Fruit fly (Drosophila melanogaster) S2 (cell line): ENCODE measurements around the gene zfh2.

ENCODE experiments used
- CG8478 ChIP-seq: fragments of >200 bp; optimal IDR thresholded peaks from 2 replicates; lab custom pipeline; 2018
- CTCF ChIP-seq, 2 experiments: fragments of >200 bp; optimal IDR thresholded peaks; 2 replicates each; lab custom pipeline; 2018

zfh2 gene

DNA sequence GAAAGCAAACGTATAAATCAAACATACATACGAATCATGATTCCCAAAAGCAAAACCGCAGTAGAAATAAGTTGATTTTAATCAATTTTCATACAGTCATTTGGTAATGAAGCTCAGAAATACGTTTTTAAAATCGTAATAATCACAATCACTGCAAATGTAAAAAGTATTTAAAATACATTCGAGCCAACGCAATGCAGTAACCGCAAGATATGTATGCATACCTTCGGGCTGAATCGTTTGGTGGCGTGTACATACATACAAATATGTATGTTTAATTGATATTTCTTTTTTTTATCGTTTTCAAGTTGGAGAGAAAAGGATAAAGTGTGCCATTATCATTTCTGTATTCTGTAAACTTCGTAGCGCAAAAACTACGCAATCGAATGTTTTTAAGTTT is 11.5 kb upstream of the zfh2 start:
- TF ChIP-seq CTCF (optimal IDR thresholded peaks at IDR 0.05; lab: Kevin White, UChicago) (peak in 1 of 2 experiments; percentile 21), CG8478 (lab: Kevin White, UChicago) (no peak)

dm6 chr4:490760-491317 is 10.8 kb upstream of the zfh2 start:
- TF ChIP-seq CTCF (optimal IDR thresholded peaks at IDR 0.05; lab: Kevin White, UChicago) (peak in 1 of 2 experiments; percentile 9), CG8478 (lab: Kevin White, UChicago) (no peak)

- TF ChIP-seq CG8478 (lab: Kevin White, UChicago) = no peak
- no peak for TF ChIP-seq CTCF (optimal IDR thresholded peaks at IDR 0.05; lab: Kevin White, UChicago)
Measured at dm6 chr4:492597-492996, 9.0 kb upstream of the zfh2 start.

DNA sequence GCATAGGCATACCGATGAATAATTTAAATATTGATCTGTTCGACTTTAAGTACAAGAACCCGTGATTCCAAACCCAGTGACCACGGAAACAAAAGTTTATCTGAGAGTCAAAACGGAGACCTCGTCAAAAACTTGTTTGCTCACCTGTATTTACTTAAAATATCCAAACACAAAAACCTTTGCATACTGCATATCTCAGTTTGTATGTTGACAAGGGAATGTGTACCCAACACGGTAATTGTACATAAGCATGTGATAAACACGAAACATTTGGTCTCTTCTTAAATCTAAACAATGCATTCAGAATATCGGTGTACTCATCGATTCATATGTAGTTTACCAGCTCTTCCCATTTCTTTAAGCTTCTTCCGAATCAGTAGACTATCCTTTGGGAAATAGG is 3.9 kb upstream of the zfh2 start:
- TF ChIP-seq CTCF (optimal IDR thresholded peaks at IDR 0.05; lab: Kevin White, UChicago) (no peak), CG8478 (lab: Kevin White, UChicago) (no peak)

DNA sequence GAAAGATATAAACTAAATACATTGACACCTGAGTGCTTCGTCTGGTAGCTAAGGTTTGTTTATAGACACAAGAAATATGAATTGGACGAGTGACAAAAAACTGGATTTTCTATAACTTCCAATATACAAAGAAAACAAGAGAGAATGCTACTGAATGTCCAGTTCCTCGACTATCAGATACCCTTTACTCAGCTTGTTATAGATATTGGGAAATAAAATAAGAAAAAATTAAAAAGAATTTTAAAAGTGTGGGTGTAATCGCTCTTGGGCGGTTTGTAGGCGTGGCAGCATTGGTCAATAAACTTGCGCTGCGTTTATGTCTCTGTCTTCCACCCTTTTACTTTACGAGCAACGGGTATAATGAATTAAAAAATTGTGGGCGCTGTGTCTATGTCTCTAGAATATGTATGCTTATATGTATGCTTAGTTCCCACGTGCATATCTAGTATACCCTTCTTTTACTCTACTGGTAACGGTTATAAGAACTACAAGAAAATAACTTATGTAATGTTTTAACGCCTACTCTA is 3.2 kb upstream of the zfh2 start:
- TF ChIP-seq CG8478 (lab: Kevin White, UChicago) (no peak), CTCF (optimal IDR thresholded peaks at IDR 0.05; lab: Kevin White, UChicago) (no peak)

- TF ChIP-seq CG8478 (lab: Kevin White, UChicago) = no peak
- TF ChIP-seq CTCF (optimal IDR thresholded peaks at IDR 0.05; lab: Kevin White, UChicago) = no peak
Measured at dm6 chr4:499080-499479, 2.5 kb upstream of the zfh2 start.

dm6 chr4:502510-503087 is 989 bp downstream of the zfh2 start:
- no peak for TF ChIP-seq CTCF (optimal IDR thresholded peaks at IDR 0.05; lab: Kevin White, UChicago)
- no peak for TF ChIP-seq CG8478 (lab: Kevin White, UChicago)

DNA sequence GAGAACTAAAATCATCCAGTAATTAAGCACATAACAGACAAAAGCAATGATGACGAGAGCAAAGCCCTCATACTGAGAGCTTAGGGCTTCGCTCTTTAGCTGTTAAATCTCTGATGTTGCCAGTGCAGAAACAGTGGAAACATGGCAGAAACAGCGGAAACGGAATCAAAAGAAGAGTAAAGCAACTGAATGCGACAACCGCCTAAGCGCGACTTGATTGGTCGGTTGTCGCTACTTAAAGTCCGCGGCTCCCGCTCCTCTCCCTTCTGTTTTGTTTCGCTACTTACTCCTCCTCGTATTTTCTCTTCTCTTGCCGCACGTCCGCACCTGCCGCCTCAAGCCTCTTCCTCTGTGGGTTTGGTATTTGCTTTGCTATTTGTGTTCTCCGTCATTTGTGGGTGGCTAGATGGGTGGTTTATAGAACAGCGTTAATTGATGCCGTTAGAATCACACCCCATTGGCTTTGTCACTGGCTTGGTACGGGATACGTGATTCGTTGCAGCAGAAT is 3.6 kb downstream of the zfh2 start:
- TF ChIP-seq CTCF (optimal IDR thresholded peaks at IDR 0.05; lab: Kevin White, UChicago) = no peak
- no peak for TF ChIP-seq CG8478 (lab: Kevin White, UChicago)

- TF ChIP-seq CG8478 (lab: Kevin White, UChicago) (no peak), CTCF (optimal IDR thresholded peaks at IDR 0.05; lab: Kevin White, UChicago) (no peak)
Measured at dm6 chr4:505980-506614, 4.5 kb downstream of the zfh2 start.

DNA sequence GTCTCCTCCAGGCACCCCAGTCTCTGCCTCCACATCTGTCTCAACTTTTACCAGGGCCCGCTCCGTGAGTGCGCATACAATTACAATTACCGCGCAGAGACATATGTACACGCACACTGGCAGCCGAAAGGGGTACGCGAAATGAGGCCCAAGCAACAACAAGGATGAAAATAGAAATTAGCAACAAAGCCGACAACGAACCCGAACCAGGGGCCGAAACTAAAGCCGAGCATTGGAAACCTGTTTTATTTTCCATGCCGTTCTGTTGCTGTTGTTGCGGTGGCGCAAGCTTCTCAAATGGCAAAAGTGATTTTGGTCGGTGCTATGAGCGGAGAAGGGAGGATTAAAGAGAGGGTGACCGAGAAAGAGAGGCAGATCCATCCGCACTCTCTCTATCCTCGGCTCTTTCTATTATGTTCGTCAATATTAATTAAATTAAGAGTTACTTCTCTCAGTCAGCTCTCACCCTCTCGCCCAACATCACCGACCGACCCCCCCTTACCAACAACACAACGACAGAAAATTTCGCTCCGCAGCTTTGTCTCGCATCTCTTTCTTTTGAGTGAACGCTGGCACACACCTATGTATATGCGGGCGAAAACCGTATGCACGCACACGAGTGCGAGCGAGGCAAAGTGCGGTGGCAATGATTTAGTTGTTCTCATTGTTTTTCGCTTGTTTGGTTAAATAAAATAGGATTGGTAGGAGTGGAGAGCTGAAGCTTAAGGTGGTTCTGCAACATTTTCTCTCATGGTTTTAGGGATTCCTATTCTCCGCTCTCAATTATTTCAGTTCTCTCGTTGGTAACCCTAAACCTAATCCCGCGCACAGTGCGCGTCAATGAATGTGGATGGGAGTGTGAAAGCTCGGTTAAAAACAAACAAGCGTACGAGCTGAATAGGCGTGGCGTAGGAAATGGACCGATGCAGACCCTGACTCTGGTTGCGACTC is 5.9 kb downstream of the zfh2 start:
- TF ChIP-seq CG8478 (lab: Kevin White, UChicago) (no peak), CTCF (optimal IDR thresholded peaks at IDR 0.05; lab: Kevin White, UChicago) (no peak)

dm6 chr4:508405-508955 is 6.9 kb downstream of the zfh2 start:
- TF ChIP-seq CTCF (optimal IDR thresholded peaks at IDR 0.05; lab: Kevin White, UChicago) (no peak), CG8478 (lab: Kevin White, UChicago) (no peak)

DNA sequence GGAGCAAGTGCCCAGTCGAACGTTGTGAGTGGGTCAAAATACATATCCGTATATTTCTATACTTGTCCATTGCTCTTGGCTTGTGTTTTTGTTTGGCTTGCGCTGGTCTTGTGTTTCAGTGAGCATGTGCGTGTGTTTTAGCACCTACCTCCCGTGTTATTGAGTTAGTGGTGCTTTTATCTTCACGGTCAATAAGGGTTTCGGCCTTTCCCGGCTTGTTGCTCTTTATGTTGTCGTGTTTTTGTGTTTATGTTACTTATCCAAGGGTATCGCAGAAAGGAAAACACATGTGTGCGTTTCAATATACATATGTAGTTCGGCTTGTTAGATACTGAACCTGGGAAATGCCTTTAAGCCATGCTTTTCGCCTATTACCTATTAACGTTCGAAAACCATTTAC is 8.2 kb downstream of the zfh2 start:
- TF ChIP-seq CG8478 (lab: Kevin White, UChicago) (no peak), CTCF (optimal IDR thresholded peaks at IDR 0.05; lab: Kevin White, UChicago) (no peak)

DNA sequence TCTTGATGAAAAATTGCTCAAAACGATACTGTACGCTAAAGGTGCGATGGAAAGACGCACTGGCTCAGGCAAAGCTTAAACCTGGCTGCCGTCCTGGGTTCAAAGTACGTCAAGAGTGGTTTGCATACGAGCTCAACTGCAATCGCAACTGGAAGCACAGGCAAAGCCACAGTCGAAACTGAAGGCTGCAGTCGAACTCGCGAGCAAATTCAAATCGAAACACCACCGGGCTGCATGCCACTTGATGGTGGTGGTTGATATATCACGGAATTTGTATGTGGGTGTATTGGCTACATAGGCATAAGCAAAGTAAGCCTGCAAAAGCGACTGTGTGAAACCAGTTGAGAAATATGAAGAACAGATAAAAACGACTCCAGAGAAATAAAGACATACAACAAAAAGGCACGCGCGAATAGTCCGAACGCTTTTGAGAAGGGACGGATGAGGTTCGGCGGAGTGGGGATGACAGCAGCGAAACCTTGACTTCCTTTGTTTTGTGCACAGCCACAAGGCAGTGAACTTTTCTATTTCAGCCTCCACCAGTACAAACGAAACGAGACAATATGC is 17.9 kb downstream of the zfh2 start:
- TF ChIP-seq CTCF (optimal IDR thresholded peaks at IDR 0.05; lab: Kevin White, UChicago) (no peak), CG8478 (lab: Kevin White, UChicago) (no peak)

dm6 chr4:554758-555157 is 53.1 kb downstream of the zfh2 start:
- TF ChIP-seq CG8478 (lab: Kevin White, UChicago) (no peak), CTCF (optimal IDR thresholded peaks at IDR 0.05; lab: Kevin White, UChicago) (no peak)
